Worm (Caenorhabditis elegans) whole organism, young adult: ENCODE results near the gene gst-27.
A peak's percentile ranks its signal among the peaks of the same experiment; 100 is the strongest.

Experiments
- C06A6.2 ChIP-seq: fragments of 200-800 bp; sonication (Bioruptor generic); conservative IDR thresholded peaks from 2 replicates; pipeline ENCODE4 v1.3.6; 2022; ENCODE audit warnings: missing genetic modification characterization, missing compliant biosample characterization
- F39B2.1 ChIP-seq: fragments of 200-800 bp; sonication (Bioruptor generic); IDR thresholded peaks from 2 replicates; pipeline ENCODE4 v1.3.6; 2022; ENCODE audit warnings: missing genetic modification reagents, missing genetic modification characterization, missing compliant biosample characterization
- attf-6 ChIP-seq: fragments of 200-800 bp; sonication (Bioruptor generic); IDR thresholded peaks from 2 replicates; pipeline ENCODE4 v1.3.6; 2022; ENCODE audit warnings: missing genetic modification reagents, missing genetic modification characterization, missing compliant biosample characterization
- ets-4 ChIP-seq: fragments of 200-800 bp; sonication (Bioruptor generic); optimal IDR thresholded peaks from 2 replicates; lab custom pipeline; 2018; ENCODE audit warnings: mild to moderate bottlenecking, missing genetic modification characterization, missing compliant biosample characterization
- lin-35 ChIP-seq, 3 experiments: fragments of 150-350 bp in 2 of 3; sonication (generic microtip) in 1 of 3; optimal IDR thresholded peaks; 2 replicates each; lab custom pipeline; 2014 to 2018; ENCODE audit warnings: missing biosample characterization in 3 of 3, missing genetic modification characterization in 3 of 3, missing genetic modification reagents in 3 of 3
- pbrm-1 ChIP-seq: fragments of 200-800 bp; sonication (Bioruptor generic); IDR thresholded peaks from 2 replicates; pipeline ENCODE4 v1.3.6; 2022; ENCODE audit warnings: missing genetic modification reagents, missing genetic modification characterization, missing compliant biosample characterization
- snpc-4 ChIP-seq, 5 experiments: fragments of 150-350 bp in 1 of 5; sonication (generic microtip) in 4 of 5; optimal IDR thresholded peaks; 2 replicates each; lab custom pipeline; 2014 to 2018; ENCODE audit warnings: missing genetic modification characterization in 5 of 5, missing biosample characterization in 3 of 5, antibody characterized with exemption in 2 of 5, mild to moderate bottlenecking in 2 of 5, missing compliant biosample characterization in 2 of 5, missing genotype in 2 of 5, moderate library complexity in 2 of 5, missing genetic modification reagents in 1 of 5
- unc-62 ChIP-seq: fragments of 150-350 bp; optimal IDR thresholded peaks from 2 replicates; lab custom pipeline; 2014; ENCODE audit warnings: missing biosample characterization, missing genetic modification reagents, missing genetic modification characterization
- xnd-1 ChIP-seq: sonication (generic microtip); optimal IDR thresholded peaks from 2 replicates; lab custom pipeline; 2016; ENCODE audit warnings: missing genotype, missing genetic modification reagents, missing genetic modification characterization, missing compliant biosample characterization

DNA sequence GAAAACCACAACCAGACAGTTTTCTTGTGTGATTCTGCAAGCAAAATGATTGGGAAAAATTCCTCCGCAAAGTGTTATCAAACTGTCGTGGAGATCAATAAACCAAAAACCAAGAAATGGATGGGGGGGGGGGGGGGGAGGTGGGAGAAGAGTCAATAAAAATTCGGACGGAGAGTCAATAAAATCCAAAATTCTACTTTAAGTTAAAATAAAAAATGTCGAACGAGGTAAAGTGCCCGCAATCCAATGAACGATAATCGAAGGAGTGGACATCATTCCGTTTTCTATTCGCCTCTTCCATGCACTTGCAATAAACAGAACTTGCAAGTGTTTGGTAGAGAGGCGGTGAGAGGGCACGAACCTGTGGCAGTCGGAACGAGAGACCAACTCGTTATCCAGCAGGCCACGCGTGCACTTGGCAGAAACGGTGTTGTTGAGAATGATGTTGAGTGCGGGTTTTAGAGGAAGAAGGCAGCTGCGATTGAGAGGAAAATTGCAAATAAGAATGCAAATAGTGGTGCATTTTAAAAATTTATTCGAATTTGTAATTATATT lies at the start of gene gst-27:
- TF ChIP-seq ets-4 (GFP tag; lab: Kevin White, UChicago), result peak; percentile 77
- TF ChIP-seq F39B2.1 (GFP tag; lab: Robert Waterston, UW), result no peak
- TF ChIP-seq C06A6.2 (GFP tag; lab: Robert Waterston, UW), result 0 out of 2 replicates have a peak, but pooled peaks have one; percentile 34
- TF ChIP-seq unc-62, result no peak
- TF ChIP-seq lin-35 (GFP tag; optimal IDR thresholded peaks at IDR 0.05; lab: Kevin White, UChicago), result peak in 1 of 3 experiments; percentile 86
- TF ChIP-seq attf-6, result peak; percentile 61
- TF ChIP-seq pbrm-1, result peak; percentile 81
- TF ChIP-seq xnd-1 (tag; lab: Kevin White, UChicago), result no peak
- TF ChIP-seq snpc-4 (GFP tag; optimal IDR thresholded peaks at IDR 0.05; lab: Kevin White, UChicago), result peak; percentile 53
- peak; percentile 57 to 84 (median 79) for TF ChIP-seq snpc-4 (tag; optimal IDR thresholded peaks at IDR 0.05; lab: Kevin White, UChicago)
